Worm (Caenorhabditis elegans) whole organism, L1 larva: Measurements from ENCODE around the gene nhr-184.

Experiments
- snu-23 ChIP-seq: sonication (generic microtip); optimal IDR thresholded peaks from 2 replicates; lab custom pipeline; 2016; ENCODE audit warnings: missing genetic modification characterization, missing compliant biosample characterization
- zag-1 ChIP-seq: fragments of 150-350 bp; optimal IDR thresholded peaks from 2 replicates; lab custom pipeline; 2014; ENCODE audit warnings: missing biosample characterization, missing genetic modification characterization

DNA sequence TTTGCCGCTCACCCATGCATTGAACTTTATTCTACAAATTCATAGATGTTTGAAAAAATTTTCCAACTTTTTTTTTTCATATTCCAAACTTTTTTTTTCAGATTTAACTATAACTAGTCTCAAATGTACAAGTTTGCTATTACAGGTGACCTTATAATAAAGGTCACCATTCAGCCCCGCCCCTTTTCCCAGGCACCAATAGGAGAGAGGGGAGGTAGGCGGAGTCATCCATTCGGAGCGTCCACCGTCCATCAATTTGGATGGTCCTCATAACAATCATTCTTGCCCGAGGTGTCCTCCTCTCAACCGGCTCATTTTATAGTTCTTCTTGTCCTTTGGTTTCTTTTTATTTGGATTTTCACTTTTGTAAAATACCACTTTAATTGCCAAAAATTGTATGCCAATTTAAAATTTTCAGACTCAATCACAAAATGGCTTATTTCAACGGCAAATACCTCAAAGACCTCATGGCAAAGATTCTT, 26.4 kb downstream of the nhr-184 start, which contains the start of gene Y5H2B.3:
- TF ChIP-seq snu-23 (GFP tag; lab: Kevin White, UChicago) = no peak
- no peak for TF ChIP-seq zag-1 (tag; lab: Kevin White, UChicago)
